Worm (Caenorhabditis elegans) whole organism, L4 larva: ENCODE results near the gene R09D1.13.

Experiments
- nhr-10 ChIP-seq: fragments of 150-350 bp; optimal IDR thresholded peaks from 2 replicates; lab custom pipeline; 2014; ENCODE audit warnings: missing biosample characterization, missing genetic modification characterization
- nhr-25 ChIP-seq: sonication (generic microtip); optimal IDR thresholded peaks from 2 replicates; lab custom pipeline; 2017; ENCODE audit warnings: missing genetic modification characterization, mild to moderate bottlenecking, missing compliant biosample characterization, antibody characterized with exemption, moderate library complexity, borderline replicate concordance; ENCODE audit not compliant: insufficient read depth
- sdz-12 ChIP-seq: fragments of 200-800 bp; sonication (Bioruptor generic); optimal IDR thresholded peaks from 2 replicates; lab custom pipeline; 2018; ENCODE audit warnings: mild to moderate bottlenecking, missing genetic modification characterization, missing compliant biosample characterization
- zfp-3 ChIP-seq: fragments of 200-800 bp; sonication (Bioruptor generic); conservative IDR thresholded peaks from 2 replicates; pipeline ENCODE4 v1.3.6; 2022; ENCODE audit warnings: missing genetic modification reagents, missing genetic modification characterization, missing compliant biosample characterization

DNA sequence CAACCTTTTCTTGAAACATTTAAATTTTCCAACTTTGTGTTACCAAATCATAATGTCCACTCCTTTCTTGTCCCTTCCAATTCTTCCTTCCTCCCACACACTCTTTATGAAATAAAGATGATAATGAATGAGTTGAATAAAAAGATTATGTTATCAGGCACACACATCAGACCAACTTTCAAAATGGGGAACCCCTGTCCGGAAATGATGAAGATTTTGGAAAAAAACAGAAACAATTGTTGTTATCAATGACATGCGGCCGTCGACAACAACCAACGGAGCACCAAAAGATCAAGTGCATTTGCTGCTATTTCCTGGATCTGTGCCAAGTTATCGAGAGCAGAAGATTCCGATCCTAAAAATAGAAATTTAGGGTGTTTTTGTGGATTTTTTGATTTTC lies 38.1 kb upstream of the R09D1.13 start:
- no peak for TF ChIP-seq nhr-10 (tag; lab: Kevin White, UChicago)
- no peak for TF ChIP-seq zfp-3
- TF ChIP-seq nhr-25 (tag; lab: Kevin White, UChicago): no peak
- no peak for TF ChIP-seq sdz-12 (GFP tag; lab: Kevin White, UChicago)
